Worm (Caenorhabditis elegans): ENCODE results near the gene K01G5.8.

- TF ChIP-seq lin-13 (tag; optimal IDR thresholded peaks at IDR 0.05) (no peak), ztf-11 (tag; optimal IDR thresholded peaks at IDR 0.05) (no peak), mab-5 (tag; optimal IDR thresholded peaks at IDR 0.05) (no peak), drap-1 (GFP tag; optimal IDR thresholded peaks at IDR 0.05) (no peak), ceh-43 (GFP tag; optimal IDR thresholded peaks at IDR 0.05) (no peak), nhr-76 (tag; optimal IDR thresholded peaks at IDR 0.05) (no peak), blmp-1 (tag; optimal IDR thresholded peaks at IDR 0.05) (no peak), unc-62 (GFP tag; optimal IDR thresholded peaks at IDR 0.05) (no peak), sem-2 (GFP tag; optimal IDR thresholded peaks at IDR 0.05) (no peak)
Measured at ce11 chrIII:10702805-10703204, 37.8 kb downstream of the K01G5.8 start.

All from whole organism, mixed stage, embryonic.